Worm (Caenorhabditis elegans): Measurements from ENCODE around the gene phat-4.

- no peak for TF ChIP-seq cog-1 (tag; optimal IDR thresholded peaks at IDR 0.05)
- TF ChIP-seq ztf-23 (GFP tag; IDR thresholded peaks at IDR 0.05) = no peak
- no peak for TF ChIP-seq flt-1 (GFP tag; IDR thresholded peaks at IDR 0.05)
- no peak for TF ChIP-seq ztf-29 (GFP tag; IDR thresholded peaks at IDR 0.05)
- TF ChIP-seq T22C8.4 (GFP tag; IDR thresholded peaks at IDR 0.05) = no peak
- no peak for TF ChIP-seq ref-1 (GFP tag; conservative IDR thresholded peaks at IDR 0.05)
- no peak for TF ChIP-seq klf-2 (GFP tag; conservative IDR thresholded peaks at IDR 0.05)
- TF ChIP-seq med-1 (GFP tag; optimal IDR thresholded peaks at IDR 0.05; ENCODE audit: insufficient read depth) = no peak
Observed at ce11 chrV:4162922-4163321, 33.2 kb downstream of the phat-4 start, which contains the start of gene Y45G5AM.4.

Data from whole organism, midembryonic.